Fruit fly (Drosophila melanogaster): ENCODE measurements around the gene CG31274.

dm6 chr3R:16987924-16988298 lies 4.9 kb upstream of the CG31274 start:
- TF ChIP-seq CG7357 (GFP tag; IDR thresholded peaks at IDR 0.05) (no peak), lab (GFP tag; optimal IDR thresholded peaks at IDR 0.05) (no peak)
